Worm (Caenorhabditis elegans): ENCODE measurements around the gene C27A7.8.

DNA sequence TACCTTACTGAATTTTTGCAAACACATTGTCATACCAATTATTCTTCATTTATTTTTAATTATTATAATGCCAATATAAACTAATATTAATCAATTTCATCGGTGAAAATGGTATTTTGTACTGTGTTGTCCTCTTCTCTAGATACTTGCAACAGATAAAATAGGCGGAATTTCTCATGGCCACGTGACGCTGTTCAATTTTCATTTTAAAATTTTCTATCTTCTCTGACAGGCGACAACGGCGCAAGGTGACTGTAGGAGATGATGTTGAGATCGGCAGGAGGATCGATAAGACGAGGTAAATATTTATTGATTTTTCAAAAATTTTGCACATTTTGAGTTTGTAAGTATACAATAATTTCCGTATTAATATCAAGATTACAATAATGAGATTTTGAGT is 41.3 kb downstream of the C27A7.8 start, which contains the start of gene ogdh-2:
- TF ChIP-seq klf-2 (GFP tag; conservative IDR thresholded peaks at IDR 0.05) (no peak), tab-1 (GFP tag; IDR thresholded peaks at IDR 0.05) (no peak), ztf-29 (GFP tag; IDR thresholded peaks at IDR 0.05) (no peak)

All from whole organism, midembryonic.